Worm (Caenorhabditis elegans) whole organism, young adult: ENCODE data around the gene C27B7.6.
A peak's percentile ranks its signal among the peaks of the same experiment; 100 is the strongest.

Source experiments
- B0035.1 ChIP-seq: sonication (generic microtip); optimal IDR thresholded peaks from 2 replicates; lab custom pipeline; 2016; ENCODE audit warnings: missing genetic modification characterization, mild to moderate bottlenecking, missing compliant biosample characterization, missing genotype, missing genetic modification reagents
- B0336.3 ChIP-seq: fragments of 200-800 bp; sonication (Bioruptor generic); IDR thresholded peaks from 2 replicates; pipeline ENCODE4 v1.3.6; 2022; ENCODE audit warnings: missing genetic modification characterization, missing compliant biosample characterization
- C06A6.2 ChIP-seq: fragments of 200-800 bp; sonication (Bioruptor generic); conservative IDR thresholded peaks from 2 replicates; pipeline ENCODE4 v1.3.6; 2022; ENCODE audit warnings: missing genetic modification characterization, missing compliant biosample characterization
- D2030.7 ChIP-seq: fragments of 200-800 bp; sonication (Bioruptor generic); IDR thresholded peaks from 2 replicates; pipeline ENCODE4 v1.3.6; 2022; ENCODE audit warnings: missing genetic modification reagents, missing genetic modification characterization, missing compliant biosample characterization
- F10E7.11 ChIP-seq: sonication (generic microtip); optimal IDR thresholded peaks from 2 replicates; lab custom pipeline; 2017; ENCODE audit warnings: mild to moderate bottlenecking, missing genetic modification characterization, moderate library complexity, missing compliant biosample characterization
- F23B12.7 ChIP-seq: sonication (generic microtip); optimal IDR thresholded peaks from 2 replicates; lab custom pipeline; 2017; ENCODE audit warnings: missing genetic modification characterization, mild to moderate bottlenecking, missing compliant biosample characterization, antibody characterized with exemption, moderate library complexity; ENCODE audit not compliant: insufficient read depth
- F33H1.4 ChIP-seq: fragments of 200-800 bp; sonication (Bioruptor generic); IDR thresholded peaks from 2 replicates; pipeline ENCODE4 v1.3.6; 2022; ENCODE audit warnings: missing genetic modification reagents, missing genetic modification characterization, missing compliant biosample characterization
- F49E8.2 ChIP-seq: sonication (generic microtip); optimal IDR thresholded peaks from 3 replicates; lab custom pipeline; 2017; ENCODE audit warnings: missing genetic modification characterization, mild to moderate bottlenecking, missing compliant biosample characterization, antibody characterized with exemption, moderate library complexity; ENCODE audit not compliant: insufficient read depth
- F52B5.7 ChIP-seq: sonication (generic microtip); optimal IDR thresholded peaks from 2 replicates; lab custom pipeline; 2016; ENCODE audit warnings: mild to moderate bottlenecking, missing genetic modification characterization, missing compliant biosample characterization
- F57A8.1 ChIP-seq: fragments of 200-800 bp; sonication (Bioruptor generic); optimal IDR thresholded peaks from 2 replicates; lab custom pipeline; 2018; ENCODE audit warnings: mild to moderate bottlenecking, missing genetic modification characterization, moderate library complexity, missing compliant biosample characterization
- Y56A3A.18 ChIP-seq: fragments of 200-800 bp; sonication (Bioruptor generic); IDR thresholded peaks from 2 replicates; pipeline ENCODE4 v1.3.6; 2022; ENCODE audit warnings: missing genetic modification reagents, missing genetic modification characterization, missing compliant biosample characterization
- ama-1 ChIP-seq, 3 experiments: fragments of 150-350 bp in 1 of 3; sonication (generic microtip) in 2 of 3; optimal IDR thresholded peaks; 2 replicates each; lab custom pipeline; 2014 to 2018; ENCODE audit warnings: missing biosample characterization in 2 of 3, missing genetic modification characterization in 2 of 3, missing genetic modification reagents in 2 of 3
- aptf-3 ChIP-seq: fragments of 200-800 bp; sonication (Bioruptor generic); IDR thresholded peaks from 2 replicates; pipeline ENCODE4 v1.3.6; 2022; ENCODE audit warnings: missing genetic modification characterization, missing compliant biosample characterization
- attf-3 ChIP-seq: fragments of 200-800 bp; sonication (Bioruptor generic); conservative IDR thresholded peaks from 2 replicates; pipeline ENCODE4 v1.3.6; 2022; ENCODE audit warnings: missing genetic modification reagents, missing genetic modification characterization, missing compliant biosample characterization
- bed-2 ChIP-seq: fragments of 200-800 bp; sonication (Bioruptor generic); IDR thresholded peaks from 2 replicates; pipeline ENCODE4 v1.3.6; 2022; ENCODE audit warnings: missing genetic modification reagents, missing genetic modification characterization, missing compliant biosample characterization
- ceh-100 ChIP-seq: fragments of 200-800 bp; sonication (Bioruptor generic); IDR thresholded peaks from 2 replicates; pipeline ENCODE4 v1.3.6; 2022; ENCODE audit warnings: missing genetic modification reagents, missing genetic modification characterization, missing compliant biosample characterization
- ceh-91 ChIP-seq: fragments of 200-800 bp; sonication (Bioruptor generic); IDR thresholded peaks from 2 replicates; pipeline ENCODE4 v1.3.6; 2022; ENCODE audit warnings: missing genetic modification reagents, missing genetic modification characterization, missing compliant biosample characterization
- dox-1 ChIP-seq: fragments of 200-800 bp; sonication (Bioruptor generic); IDR thresholded peaks from 2 replicates; pipeline ENCODE4 v1.3.6; 2022; ENCODE audit warnings: missing genetic modification reagents, missing genetic modification characterization, missing compliant biosample characterization
- dpl-1 ChIP-seq: fragments of 150-350 bp; optimal IDR thresholded peaks from 2 replicates; lab custom pipeline; 2014; ENCODE audit warnings: missing biosample characterization, missing genetic modification reagents, missing genetic modification characterization
- ets-4 ChIP-seq: fragments of 200-800 bp; sonication (Bioruptor generic); optimal IDR thresholded peaks from 2 replicates; lab custom pipeline; 2018; ENCODE audit warnings: mild to moderate bottlenecking, missing genetic modification characterization, missing compliant biosample characterization
- fkh-3 ChIP-seq: sonication (generic microtip); optimal IDR thresholded peaks from 2 replicates; lab custom pipeline; 2016; ENCODE audit warnings: mild to moderate bottlenecking, missing genetic modification characterization, missing compliant biosample characterization
- hmg-20 ChIP-seq: fragments of 200-800 bp; sonication (Bioruptor generic); IDR thresholded peaks from 2 replicates; pipeline ENCODE4 v1.3.6; 2022; ENCODE audit warnings: missing genetic modification reagents, missing genetic modification characterization, missing compliant biosample characterization
- hrde-1 ChIP-seq: sonication (generic microtip); optimal IDR thresholded peaks from 2 replicates; lab custom pipeline; 2016; ENCODE audit warnings: missing genetic modification characterization, mild to moderate bottlenecking, missing compliant biosample characterization, moderate library complexity, missing genotype, missing genetic modification reagents, borderline replicate concordance
- let-526 ChIP-seq: fragments of 200-800 bp; sonication (Bioruptor generic); IDR thresholded peaks from 2 replicates; pipeline ENCODE4 v1.3.6; 2022; ENCODE audit warnings: missing genetic modification reagents, missing genetic modification characterization, missing compliant biosample characterization
- lin-35 ChIP-seq, 3 experiments: fragments of 150-350 bp in 2 of 3; sonication (generic microtip) in 1 of 3; optimal IDR thresholded peaks; 2 replicates each; lab custom pipeline; 2014 to 2018; ENCODE audit warnings: missing biosample characterization in 3 of 3, missing genetic modification characterization in 3 of 3, missing genetic modification reagents in 3 of 3
- lin-54 ChIP-seq: fragments of 200-800 bp; sonication (Bioruptor generic); optimal IDR thresholded peaks from 2 replicates; lab custom pipeline; 2018; ENCODE audit warnings: mild to moderate bottlenecking, missing genetic modification characterization, missing compliant biosample characterization
- lsl-1 ChIP-seq: fragments of 200-800 bp; sonication (Bioruptor generic); optimal IDR thresholded peaks from 2 replicates; lab custom pipeline; 2018; ENCODE audit warnings: mild to moderate bottlenecking, missing genetic modification characterization, moderate library complexity, missing compliant biosample characterization
- madf-6 ChIP-seq: fragments of 200-800 bp; sonication (Bioruptor generic); IDR thresholded peaks from 2 replicates; pipeline ENCODE4 v1.3.6; 2022; ENCODE audit warnings: missing genetic modification reagents, missing genetic modification characterization, missing compliant biosample characterization
- madf-8 ChIP-seq: fragments of 200-800 bp; sonication (Bioruptor generic); conservative IDR thresholded peaks from 2 replicates; pipeline ENCODE4 v1.3.6; 2022; ENCODE audit warnings: missing genetic modification reagents, missing genetic modification characterization, missing compliant biosample characterization
- mel-28 ChIP-seq: sonication (generic microtip); optimal IDR thresholded peaks from 2 replicates; lab custom pipeline; 2016; ENCODE audit warnings: borderline replicate concordance, mild to moderate bottlenecking, missing genetic modification characterization, missing compliant biosample characterization
- mxl-1 ChIP-seq: sonication (generic microtip); optimal IDR thresholded peaks from 2 replicates; lab custom pipeline; 2016; ENCODE audit warnings: missing genetic modification characterization, missing compliant biosample characterization
- nfya-1 ChIP-seq: sonication (generic microtip); optimal IDR thresholded peaks from 2 replicates; lab custom pipeline; 2017; ENCODE audit warnings: antibody characterized with exemption, missing compliant biosample characterization, missing genetic modification characterization, borderline replicate concordance; ENCODE audit not compliant: insufficient read depth
- nfyb-1 ChIP-seq: fragments of 200-800 bp; sonication (Bioruptor generic); IDR thresholded peaks from 2 replicates; pipeline ENCODE4 v1.3.6; 2022; ENCODE audit warnings: missing genetic modification reagents, missing genetic modification characterization, missing compliant biosample characterization
- pbrm-1 ChIP-seq: fragments of 200-800 bp; sonication (Bioruptor generic); IDR thresholded peaks from 2 replicates; pipeline ENCODE4 v1.3.6; 2022; ENCODE audit warnings: missing genetic modification reagents, missing genetic modification characterization, missing compliant biosample characterization
- snpc-3.4 ChIP-seq: sonication (generic microtip); optimal IDR thresholded peaks from 2 replicates; lab custom pipeline; 2017; ENCODE audit warnings: missing genetic modification characterization, mild to moderate bottlenecking, missing compliant biosample characterization, antibody characterized with exemption, moderate library complexity, missing genotype, missing genetic modification reagents
- snpc-4 ChIP-seq, 5 experiments: fragments of 150-350 bp in 1 of 5; sonication (generic microtip) in 4 of 5; optimal IDR thresholded peaks; 2 replicates each; lab custom pipeline; 2014 to 2018; ENCODE audit warnings: missing genetic modification characterization in 5 of 5, missing biosample characterization in 3 of 5, antibody characterized with exemption in 2 of 5, mild to moderate bottlenecking in 2 of 5, missing compliant biosample characterization in 2 of 5, missing genotype in 2 of 5, moderate library complexity in 2 of 5, missing genetic modification reagents in 1 of 5
- tbp1 ChIP-seq: fragments of 200-800 bp; sonication (Bioruptor generic); optimal IDR thresholded peaks from 2 replicates; lab custom pipeline; 2018; ENCODE audit warnings: mild to moderate bottlenecking, missing genetic modification characterization, missing compliant biosample characterization
- zim-3 ChIP-seq: sonication (generic microtip); optimal IDR thresholded peaks from 2 replicates; lab custom pipeline; 2017; ENCODE audit warnings: mild to moderate bottlenecking, missing genetic modification characterization, moderate library complexity, missing compliant biosample characterization
- ztf-18 ChIP-seq: sonication (generic microtip); optimal IDR thresholded peaks from 2 replicates; lab custom pipeline; 2016; ENCODE audit warnings: missing genotype, mild to moderate bottlenecking, missing genetic modification characterization, missing compliant biosample characterization
- ztf-26 ChIP-seq: sonication (generic microtip); optimal IDR thresholded peaks from 2 replicates; lab custom pipeline; 2017; ENCODE audit warnings: missing genetic modification characterization, missing compliant biosample characterization
- ztf-3 ChIP-seq: fragments of 200-800 bp; sonication (Bioruptor generic); optimal IDR thresholded peaks from 2 replicates; lab custom pipeline; 2018; ENCODE audit warnings: mild to moderate bottlenecking, missing genetic modification characterization, missing compliant biosample characterization
- ztf-6 ChIP-seq: fragments of 200-800 bp; sonication (Bioruptor generic); IDR thresholded peaks from 2 replicates; pipeline ENCODE4 v1.3.6; 2022; ENCODE audit warnings: missing genetic modification reagents, missing genetic modification characterization, missing compliant biosample characterization

C27B7.6 gene

DNA sequence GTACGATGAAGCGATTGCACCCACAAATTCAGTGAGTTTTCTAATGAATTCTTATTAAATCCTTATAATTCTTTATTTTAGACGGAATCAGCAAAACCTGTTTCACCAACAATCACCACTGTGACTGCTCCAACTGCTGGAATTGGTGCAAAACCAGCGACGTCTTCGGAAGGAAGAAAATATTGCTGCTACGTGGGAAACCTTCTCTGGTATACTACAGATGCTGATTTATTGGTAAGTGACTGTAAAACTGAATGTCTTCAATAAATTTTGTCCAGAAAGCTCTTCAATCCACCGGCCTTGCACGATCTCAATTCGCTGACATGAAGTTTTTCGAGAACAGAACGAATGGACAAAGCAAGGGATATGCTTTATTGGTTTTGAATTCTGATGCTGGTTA, 20.4 kb upstream of the C27B7.6 start:
- TF ChIP-seq ets-4 (GFP tag; lab: Kevin White, UChicago) (no peak), let-526 (GFP tag; lab: Robert Waterston, UW) (no peak), ceh-91 (no peak), F33H1.4 (no peak), F10E7.11 (no peak), lsl-1 (GFP tag; lab: Kevin White, UChicago) (no peak), nfyb-1 (no peak)

DNA sequence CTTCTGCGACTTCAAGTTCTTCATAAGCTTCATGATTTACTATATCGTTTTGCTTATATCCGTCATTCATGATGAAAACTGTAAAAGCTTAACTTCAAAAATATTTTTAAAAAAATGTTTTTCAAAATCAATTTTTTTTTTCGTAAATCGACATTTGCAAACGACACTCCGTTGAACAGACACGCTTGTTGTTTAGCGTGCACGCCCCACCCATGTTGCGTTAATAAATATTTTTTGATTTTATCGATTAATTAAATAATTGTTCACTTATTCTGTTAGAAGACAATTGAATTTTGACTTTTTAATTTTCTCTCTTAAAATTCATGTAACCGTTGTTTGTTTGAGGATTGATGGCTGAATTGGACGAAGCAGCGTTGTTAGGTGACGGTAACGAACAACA, 19.8 kb upstream of the C27B7.6 start, which contains the start of the genes D1046.2 and cfim-2:
Gene D1046.2, minus strand, starts transcription at position 78 of the 400 bp plus-strand sequence.
Gene cfim-2, plus strand, starts transcription at position 335 of the 400 bp plus-strand sequence.
- TF ChIP-seq attf-3 (GFP tag; lab: Robert Waterston, UW), result peak; percentile 96
- no peak for TF ChIP-seq ztf-3
- no peak for TF ChIP-seq pbrm-1 (GFP tag; lab: Robert Waterston, UW)
- no peak for TF ChIP-seq ztf-6
- peak; percentile 4 for TF ChIP-seq F23B12.7 (tag; lab: Kevin White, UChicago)
- TF ChIP-seq hmg-20, result no peak
- TF ChIP-seq, all 124 proteins: peak for 2

DNA sequence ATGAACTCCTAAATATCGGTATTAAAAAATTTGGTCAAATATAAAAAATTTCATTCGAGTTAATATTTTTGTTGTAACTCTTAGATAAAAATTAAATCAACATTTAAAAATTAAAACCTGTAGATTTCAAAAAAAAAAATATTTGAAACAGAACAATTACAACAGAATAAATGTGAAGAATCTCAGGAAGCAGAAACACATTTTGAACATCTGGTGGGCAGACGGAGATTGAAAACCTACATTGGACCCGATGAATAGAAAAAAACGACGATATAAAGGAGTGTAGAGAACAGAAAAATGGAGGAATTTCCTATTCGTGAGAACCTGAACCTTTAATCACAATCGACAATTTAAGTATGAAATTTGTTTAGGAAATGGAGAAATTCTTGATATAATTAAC, 18.0 kb upstream of the C27B7.6 start:
- no peak for TF ChIP-seq zim-3
- TF ChIP-seq madf-6 (GFP tag; lab: Robert Waterston, UW), result no peak
- TF ChIP-seq ztf-26 (tag; lab: Kevin White, UChicago), result no peak
- no peak for TF ChIP-seq ztf-3
- TF ChIP-seq F57A8.1 (GFP tag; lab: Kevin White, UChicago), result no peak
- TF ChIP-seq ama-1 (optimal IDR thresholded peaks at IDR 0.05; lab: Kevin White, UChicago), result no peak
- no peak for TF ChIP-seq ama-1 (GFP tag; optimal IDR thresholded peaks at IDR 0.05; lab: Kevin White, UChicago)
- TF ChIP-seq snpc-3.4 (tag; lab: Kevin White, UChicago), result no peak
- TF ChIP-seq B0035.1 (tag; lab: Kevin White, UChicago), result no peak
- TF ChIP-seq C06A6.2 (GFP tag; lab: Robert Waterston, UW), result no peak
- no peak for TF ChIP-seq F23B12.7 (tag; lab: Kevin White, UChicago)
- TF ChIP-seq ets-4 (GFP tag; lab: Kevin White, UChicago), result no peak
- TF ChIP-seq fkh-3 (tag; lab: Kevin White, UChicago), result no peak
- no peak for TF ChIP-seq dox-1
- no peak for TF ChIP-seq F33H1.4
- no peak for TF ChIP-seq hrde-1 (tag; lab: Kevin White, UChicago)
- no peak for TF ChIP-seq Y56A3A.18 (GFP tag; lab: Robert Waterston, UW)

DNA sequence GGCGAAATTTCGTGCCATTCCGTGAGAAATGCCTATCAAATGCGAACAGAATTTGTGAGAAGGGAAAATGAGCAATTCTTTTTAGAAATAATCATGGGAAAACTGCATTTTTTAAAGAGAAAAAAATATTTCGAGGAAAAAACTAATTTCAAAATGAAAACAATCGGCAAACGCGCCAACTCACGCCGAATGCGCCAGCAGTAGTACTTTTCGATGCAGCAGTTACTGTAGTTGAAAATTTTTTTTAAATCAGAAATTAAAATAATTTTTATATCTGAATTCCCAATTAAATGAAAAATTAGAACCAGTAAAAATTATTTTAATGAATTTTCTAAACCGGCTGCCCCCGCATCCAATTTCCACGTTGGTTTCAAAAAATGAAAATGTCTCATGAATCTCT, 17.2 kb upstream of the C27B7.6 start:
- 0 out of 2 replicates have a peak, but pooled peaks have one; percentile 48 for TF ChIP-seq dox-1
- TF ChIP-seq bed-2, result no peak
- peak; percentile 48 for TF ChIP-seq madf-8 (GFP tag; lab: Robert Waterston, UW)
- TF ChIP-seq D2030.7 (GFP tag; lab: Robert Waterston, UW), result peak; percentile 45; the same call in 1 of the 2 replicates
- TF ChIP-seq madf-6 (GFP tag; lab: Robert Waterston, UW), result peak; percentile 63
- no peak for TF ChIP-seq F52B5.7 (tag; lab: Kevin White, UChicago)
- no peak for TF ChIP-seq dpl-1 (GFP tag; lab: Kevin White, UChicago)
- no peak for TF ChIP-seq snpc-4 (GFP tag; optimal IDR thresholded peaks at IDR 0.05; lab: Kevin White, UChicago)
- TF ChIP-seq snpc-4 (tag; optimal IDR thresholded peaks at IDR 0.05; lab: Kevin White, UChicago), result peak in 1 of 4 experiments; percentile 41
- no peak for TF ChIP-seq ceh-100
- peak; percentile 87 for TF ChIP-seq lsl-1 (GFP tag; lab: Kevin White, UChicago)
- TF ChIP-seq lin-35 (GFP tag; optimal IDR thresholded peaks at IDR 0.05; lab: Kevin White, UChicago), result no peak
- TF ChIP-seq aptf-3, result no peak
- no peak for TF ChIP-seq mxl-1 (tag; lab: Kevin White, UChicago)
- TF ChIP-seq tbp1 (GFP tag; lab: Kevin White, UChicago), result peak; percentile 4
- TF ChIP-seq ztf-18 (tag; lab: Kevin White, UChicago), result peak; percentile 94
- TF ChIP-seq lin-54 (GFP tag; lab: Kevin White, UChicago), result peak; percentile 37
- TF ChIP-seq B0336.3 (GFP tag; lab: Robert Waterston, UW), result no peak
- 0 out of 2 replicates have a peak, but pooled peaks have one; percentile 7 for TF ChIP-seq pbrm-1 (GFP tag; lab: Robert Waterston, UW)
- peak; percentile 36 for TF ChIP-seq F49E8.2 (tag; lab: Kevin White, UChicago)
- no peak for TF ChIP-seq nfya-1 (tag; lab: Kevin White, UChicago)
- no peak for TF ChIP-seq mel-28 (tag; lab: Kevin White, UChicago)
